Fruit fly (Drosophila melanogaster): Measurements from ENCODE around the gene CG31789.

Gene CG31789

DNA sequence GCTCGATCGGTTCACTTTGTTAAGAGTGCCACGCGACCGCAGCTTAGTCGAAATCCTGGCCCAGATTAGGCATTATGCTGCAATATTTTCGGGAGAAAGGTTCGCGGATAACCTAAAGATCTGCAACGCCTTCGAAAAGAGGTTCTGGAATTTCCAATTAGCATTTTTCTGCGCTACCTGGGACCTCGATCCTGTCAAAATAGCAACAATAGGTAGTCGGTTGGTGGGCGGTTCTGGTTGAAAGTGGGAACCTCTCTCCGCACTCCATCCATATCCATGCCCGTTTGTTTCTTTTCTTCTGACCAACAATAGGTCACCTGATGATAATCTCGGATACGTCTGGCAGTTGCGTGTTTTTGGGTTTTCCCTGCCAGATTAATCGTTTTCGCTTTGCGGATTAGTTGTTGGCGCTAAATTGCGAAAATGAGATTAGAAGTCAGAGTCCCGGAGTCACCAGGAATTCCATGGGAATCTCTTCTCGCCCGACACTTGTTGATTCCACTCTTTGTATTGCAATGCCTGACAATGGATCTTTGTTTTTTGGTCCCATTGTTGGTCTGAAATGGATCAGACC, 7.5 kb upstream of the CG31789 start:
- TF ChIP-seq CG2712 (tag; optimal IDR thresholded peaks at IDR 0.05) (no peak), D (optimal IDR thresholded peaks at IDR 0.05) (peak; percentile 88), D (GFP tag; optimal IDR thresholded peaks at IDR 0.05) (no peak), tll (GFP tag; optimal IDR thresholded peaks at IDR 0.05) (peak in 1 of 2 experiments; percentile 73), insv (GFP tag; optimal IDR thresholded peaks at IDR 0.05) (peak in 1 of 2 experiments; percentile 80), usp (GFP tag; optimal IDR thresholded peaks at IDR 0.05) (no peak), CG15479 (GFP tag; optimal IDR thresholded peaks at IDR 0.05) (peak; percentile 78)

DNA sequence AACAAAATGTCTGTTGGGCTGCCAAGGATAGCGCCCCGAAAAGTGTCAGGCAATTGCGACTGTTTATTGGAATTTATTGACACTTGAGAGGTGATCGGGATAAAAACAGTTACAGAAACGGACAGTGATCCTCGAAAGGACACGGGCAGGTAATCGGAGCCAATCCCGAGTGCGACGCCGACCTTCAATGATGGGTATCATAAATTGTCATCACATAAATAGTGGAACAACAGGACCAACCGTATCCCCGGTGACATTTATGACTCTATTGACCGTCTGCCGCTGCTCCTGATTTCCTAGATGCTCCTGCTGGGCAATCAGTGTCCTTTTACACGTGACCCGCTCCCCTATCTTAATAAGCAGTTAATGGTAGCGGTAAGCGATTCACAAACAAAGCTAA, 6.6 kb upstream of the CG31789 start:
- peak; percentile 44 for TF ChIP-seq zen (tag; optimal IDR thresholded peaks at IDR 0.05)
- peak; percentile 76 for TF ChIP-seq hth (optimal IDR thresholded peaks at IDR 0.05)
- no peak for TF ChIP-seq CG15073 (GFP tag; optimal IDR thresholded peaks at IDR 0.05)
- TF ChIP-seq bcd (GFP tag; optimal IDR thresholded peaks at IDR 0.05) = no peak
- no peak for TF ChIP-seq CG30020 (tag; optimal IDR thresholded peaks at IDR 0.05)
- no peak for TF ChIP-seq CG3407 (GFP tag; optimal IDR thresholded peaks at IDR 0.05)
- no peak for TF ChIP-seq CG9609 (GFP tag; optimal IDR thresholded peaks at IDR 0.05)
- peak; percentile 91 for TF ChIP-seq cad (GFP tag; optimal IDR thresholded peaks at IDR 0.05)
- no peak for TF ChIP-seq Hmx (GFP tag; optimal IDR thresholded peaks at IDR 0.05)
- no peak for TF ChIP-seq tap (tag; optimal IDR thresholded peaks at IDR 0.05)
- TF ChIP-seq her (GFP tag; optimal IDR thresholded peaks at IDR 0.05) = no peak
- peak; percentile 30 for TF ChIP-seq odd (GFP tag; optimal IDR thresholded peaks at IDR 0.05)
- no peak for TF ChIP-seq CG7839 (tag; optimal IDR thresholded peaks at IDR 0.05)

DNA sequence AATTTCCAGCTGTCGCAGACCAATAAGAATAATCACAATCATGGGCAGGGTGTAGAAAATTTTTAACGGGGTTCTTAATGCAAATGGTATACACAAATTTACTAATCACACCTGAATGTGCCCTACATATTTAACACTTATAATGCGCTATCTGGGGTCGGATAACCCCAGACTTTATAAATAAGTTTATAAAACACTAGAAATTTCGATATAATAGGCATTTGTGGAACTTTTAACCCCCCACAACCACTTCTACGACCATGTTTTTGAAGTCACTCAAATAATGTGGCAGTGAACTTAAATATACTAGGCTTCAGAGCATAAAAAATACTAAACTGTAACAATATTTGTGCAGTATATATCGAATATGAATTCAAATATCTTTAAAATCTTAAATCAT, 742 bp upstream of the CG31789 start, which contains the start of gene CG10413:
TSS of gene CG10413 (minus strand) at position 264 of the 400 bp plus-strand sequence.
- peak; percentile 91 for TF ChIP-seq CG8359 (GFP tag; optimal IDR thresholded peaks at IDR 0.05; ENCODE audit: borderline replicate concordance)
- TF ChIP-seq ac (GFP tag; optimal IDR thresholded peaks at IDR 0.05) = peak; percentile 96
- TF ChIP-seq nerfin-1 (tag; optimal IDR thresholded peaks at IDR 0.05) = peak; percentile 96
- TF ChIP-seq eve (GFP tag; optimal IDR thresholded peaks at IDR 0.05) = no peak
- peak; percentile 94 for TF ChIP-seq Ets97D (GFP tag; optimal IDR thresholded peaks at IDR 0.05)
- peak; percentile 98 for TF ChIP-seq pum (GFP tag; optimal IDR thresholded peaks at IDR 0.05)
- peak; percentile 83; the same call in 2 of the 3 replicates for TF ChIP-seq sr (GFP tag; IDR thresholded peaks at IDR 0.05)
- peak; percentile 98 for TF ChIP-seq CG17361 (GFP tag; IDR thresholded peaks at IDR 0.05)
- TF ChIP-seq CG15601 (tag; optimal IDR thresholded peaks at IDR 0.05) = peak; percentile 95
- peak; percentile 95 for TF ChIP-seq trem (tag; optimal IDR thresholded peaks at IDR 0.05)
- TF ChIP-seq kni (GFP tag; optimal IDR thresholded peaks at IDR 0.05) = peak; percentile 90
- TF ChIP-seq bigmax (GFP tag; optimal IDR thresholded peaks at IDR 0.05) = peak; percentile 73
- TF ChIP-seq ewg (GFP tag; optimal IDR thresholded peaks at IDR 0.05) = peak; percentile 94
- peak; percentile 90 for TF ChIP-seq CG9437 (GFP tag; optimal IDR thresholded peaks at IDR 0.05)
- peak; percentile 94 for TF ChIP-seq CG4282 (GFP tag; optimal IDR thresholded peaks at IDR 0.05)
- peak; percentile 98 for TF ChIP-seq Oli (tag; optimal IDR thresholded peaks at IDR 0.05)
- peak; percentile 98 for TF ChIP-seq pho (GFP tag; optimal IDR thresholded peaks at IDR 0.05)
- TF ChIP-seq fd64A (GFP tag; optimal IDR thresholded peaks at IDR 0.05) = peak; percentile 92
- TF ChIP-seq CG4730 (GFP tag; IDR thresholded peaks at IDR 0.05) = peak; percentile 95
- TF ChIP-seq hb (GFP tag; IDR thresholded peaks at IDR 0.05; ENCODE audit: partially characterized antibody) = no peak
- peak; percentile 69 for TF ChIP-seq pfk (GFP tag; optimal IDR thresholded peaks at IDR 0.05)
- peak; percentile 94 for TF ChIP-seq ranshi (GFP tag; IDR thresholded peaks at IDR 0.05)
- TF ChIP-seq Sin3A (optimal IDR thresholded peaks at IDR 0.05) = no peak
- peak; percentile 61 for TF ChIP-seq gfzf (GFP tag; optimal IDR thresholded peaks at IDR 0.05)
- peak; percentile 99 for TF ChIP-seq CG32532 (GFP tag; IDR thresholded peaks at IDR 0.05)
- TF ChIP-seq kay (GFP tag; optimal IDR thresholded peaks at IDR 0.05) = peak; percentile 95
- peak; percentile 99 for TF ChIP-seq HmgZ (tag; optimal IDR thresholded peaks at IDR 0.05)
- TF ChIP-seq Ssrp (tag; optimal IDR thresholded peaks at IDR 0.05) = peak; percentile 97
- TF ChIP-seq ara (GFP tag; IDR thresholded peaks at IDR 0.05) = peak; percentile 96
